Worm (Caenorhabditis elegans): Measurements from ENCODE around the gene ZC21.8.

ZC21.8 gene

ce11 chrIII:8491945-8492344, 27.8 kb downstream of the ZC21.8 start:
- TF ChIP-seq ceh-40 (GFP tag; IDR thresholded peaks at IDR 0.05) = no peak
- TF ChIP-seq ztf-25 (GFP tag; IDR thresholded peaks at IDR 0.05) = no peak
- peak; percentile 87 for TF ChIP-seq lsl-1 (GFP tag; optimal IDR thresholded peaks at IDR 0.05)
- TF ChIP-seq F49E8.2 (tag; optimal IDR thresholded peaks at IDR 0.05; ENCODE audit: insufficient read depth) = no peak
- TF ChIP-seq egl-44 (GFP tag; IDR thresholded peaks at IDR 0.05) = no peak
- TF ChIP-seq madf-8 (GFP tag; conservative IDR thresholded peaks at IDR 0.05) = peak; percentile 54
- no peak for TF ChIP-seq pbrm-1 (GFP tag; IDR thresholded peaks at IDR 0.05)
- no peak for TF ChIP-seq egl-18 (GFP tag; IDR thresholded peaks at IDR 0.05)
- TF ChIP-seq B0019.2 (GFP tag; conservative IDR thresholded peaks at IDR 0.05) = no peak
- TF ChIP-seq F33H1.4 (GFP tag; IDR thresholded peaks at IDR 0.05) = peak; percentile 82
- TF ChIP-seq madf-6 (GFP tag; IDR thresholded peaks at IDR 0.05) = peak; percentile 83
- TF ChIP-seq xnd-1 (tag; optimal IDR thresholded peaks at IDR 0.05) = peak; percentile 55
- peak; percentile 47; the same call in 1 of the 2 replicates for TF ChIP-seq D2030.7 (GFP tag; IDR thresholded peaks at IDR 0.05)
- TF ChIP-seq nhr-179 (tag; optimal IDR thresholded peaks at IDR 0.05) = no peak
- TF ChIP-seq Y53G8AR.9 (GFP tag; conservative IDR thresholded peaks at IDR 0.05) = peak; percentile 54; the same call in 1 of the 2 replicates

- TF ChIP-seq pbrm-1 (GFP tag; IDR thresholded peaks at IDR 0.05) (no peak), nhr-80 (tag; optimal IDR thresholded peaks at IDR 0.05) (no peak), attf-3 (GFP tag; conservative IDR thresholded peaks at IDR 0.05) (peak; percentile 92), atf-7 (tag; optimal IDR thresholded peaks at IDR 0.05) (no peak), nfya-1 (tag; optimal IDR thresholded peaks at IDR 0.05; ENCODE audit: borderline replicate concordance, insufficient read depth) (no peak), lir-1 (GFP tag; conservative IDR thresholded peaks at IDR 0.05) (no peak), bed-1 (GFP tag; IDR thresholded peaks at IDR 0.05) (no peak), cebp-1 (GFP tag; IDR thresholded peaks at IDR 0.05) (peak; percentile 89), cebp-1 (tag; optimal IDR thresholded peaks at IDR 0.05) (peak; percentile 95), C06A6.2 (GFP tag; conservative IDR thresholded peaks at IDR 0.05) (no peak), ceh-27 (GFP tag; optimal IDR thresholded peaks at IDR 0.05) (no peak)
Observed at ce11 chrIII:8490254-8490653, 29.5 kb downstream of the ZC21.8 start, which contains the start of the genes ess-2 and F42H10.2. TSS of gene ess-2 (minus strand) at chrIII:8490352. TSS of gene F42H10.2 (plus strand) at chrIII:8490620.

- no peak for TF ChIP-seq sptf-2 (GFP tag; optimal IDR thresholded peaks at IDR 0.05)
- no peak for TF ChIP-seq ceh-27 (GFP tag; optimal IDR thresholded peaks at IDR 0.05)
- TF ChIP-seq tlf-1 (GFP tag; optimal IDR thresholded peaks at IDR 0.05) = no peak
- no peak for TF ChIP-seq rcor-1 (GFP tag; IDR thresholded peaks at IDR 0.05)
- no peak for TF ChIP-seq nhr-120 (GFP tag; IDR thresholded peaks at IDR 0.05)
- no peak for TF ChIP-seq attf-3 (GFP tag; conservative IDR thresholded peaks at IDR 0.05)
- no peak for TF ChIP-seq ztf-6 (GFP tag; IDR thresholded peaks at IDR 0.05)
- TF ChIP-seq dpff-1 (tag; optimal IDR thresholded peaks at IDR 0.05) = no peak
Observed at ce11 chrIII:8483853-8484252, 35.9 kb downstream of the ZC21.8 start, which contains the start of gene F42H10.3. TSS of gene F42H10.3 (plus strand) at chrIII:8484153.

ce11 chrIII:8480355-8480754, 39.4 kb downstream of the ZC21.8 start, which contains the start of gene F42H10.6:
TSS of gene F42H10.6 (minus strand) at chrIII:8480455.
- no peak for TF ChIP-seq C06A6.2 (GFP tag; conservative IDR thresholded peaks at IDR 0.05)
- TF ChIP-seq rpc-1 (optimal IDR thresholded peaks at IDR 0.05) = no peak
- TF ChIP-seq rpc-1 (tag; optimal IDR thresholded peaks at IDR 0.05) = no peak
- TF ChIP-seq hmg-20 (GFP tag; IDR thresholded peaks at IDR 0.05) = no peak
- TF ChIP-seq K12H6.12 (tag; optimal IDR thresholded peaks at IDR 0.05) = no peak
